Fruit fly (Drosophila melanogaster): ENCODE data around the gene pie.

DNA sequence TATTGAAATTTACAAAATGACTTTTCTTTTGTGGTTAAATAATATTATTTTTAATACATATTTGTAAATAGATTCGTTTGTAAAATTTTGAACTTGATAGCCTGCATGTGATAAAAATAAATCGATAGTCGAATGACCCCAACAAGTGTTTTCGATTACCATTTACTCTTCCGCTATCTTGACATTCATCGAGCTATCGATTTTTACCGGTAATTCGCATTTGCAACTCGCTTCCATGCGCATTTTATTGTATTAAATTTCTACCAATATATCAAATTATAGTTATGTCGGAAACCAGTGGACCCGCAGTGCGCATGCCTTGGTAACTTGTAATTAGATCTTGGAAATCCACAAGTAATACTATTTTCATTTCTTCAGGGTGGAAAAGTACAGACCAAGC lies 3.6 kb downstream of the pie start, which contains the start of gene RfC3:
- TF ChIP-seq CG8301 (tag; optimal IDR thresholded peaks at IDR 0.05) (no peak), CG12605 (GFP tag; IDR thresholded peaks at IDR 0.05) (no peak), CG9948 (tag; optimal IDR thresholded peaks at IDR 0.05) (no peak), CG13204 (GFP tag; optimal IDR thresholded peaks at IDR 0.05) (no peak), CG4496 (GFP tag; IDR thresholded peaks at IDR 0.05) (no peak), CG34367 (tag; optimal IDR thresholded peaks at IDR 0.05) (no peak), EcR (GFP tag; optimal IDR thresholded peaks at IDR 0.05) (no peak)

Measured in whole organism, pupa.